Worm (Caenorhabditis elegans): ENCODE results near the gene K08E7.6.

K08E7.6 gene

DNA sequence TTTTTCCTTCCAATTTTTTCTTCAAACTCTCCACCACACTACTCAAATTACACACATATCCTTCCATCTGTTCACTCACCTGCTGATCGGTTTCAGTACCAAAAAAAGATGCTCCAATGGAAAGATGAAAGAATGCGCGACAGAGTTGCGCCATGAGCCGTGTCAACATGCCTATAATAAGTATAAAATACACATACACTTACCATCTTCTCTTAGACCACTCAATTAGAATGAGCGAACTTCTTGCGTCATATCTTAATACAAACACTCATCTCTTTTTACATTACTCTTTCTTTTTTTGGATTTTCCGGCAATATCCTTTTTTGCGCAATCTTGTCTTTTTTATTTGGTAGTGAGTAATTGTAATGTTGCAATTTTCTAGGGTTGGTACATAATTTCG, 43.3 kb downstream of the K08E7.6 start:
- TF ChIP-seq aly-2 (tag; optimal IDR thresholded peaks at IDR 0.05) (no peak), nhr-237 (tag; optimal IDR thresholded peaks at IDR 0.05) (no peak), mab-5 (tag; optimal IDR thresholded peaks at IDR 0.05) (no peak)

ce11 chrIV:12536358-12536757, 44.6 kb downstream of the K08E7.6 start:
- TF ChIP-seq ztf-4 (tag; optimal IDR thresholded peaks at IDR 0.05) (no peak), nhr-25 (tag; optimal IDR thresholded peaks at IDR 0.05) (no peak), nhr-10 (tag; optimal IDR thresholded peaks at IDR 0.05) (no peak), mdl-1 (tag; optimal IDR thresholded peaks at IDR 0.05) (no peak), egl-27 (tag; optimal IDR thresholded peaks at IDR 0.05) (no peak), crh-2 (tag; optimal IDR thresholded peaks at IDR 0.05) (no peak), nhr-237 (tag; optimal IDR thresholded peaks at IDR 0.05) (no peak), sma-9 (GFP tag; optimal IDR thresholded peaks at IDR 0.05) (no peak), sma-9 (tag; optimal IDR thresholded peaks at IDR 0.05) (no peak), elt-3 (tag; optimal IDR thresholded peaks at IDR 0.05) (no peak), R02D3.7 (tag; optimal IDR thresholded peaks at IDR 0.05) (no peak), fos-1 (tag; optimal IDR thresholded peaks at IDR 0.05) (no peak), mbf-1 (tag; optimal IDR thresholded peaks at IDR 0.05) (no peak), alr-1 (tag; optimal IDR thresholded peaks at IDR 0.05) (no peak), mab-5 (tag; optimal IDR thresholded peaks at IDR 0.05) (no peak), nhr-6 (tag; optimal IDR thresholded peaks at IDR 0.05) (no peak), sma-3 (GFP tag; optimal IDR thresholded peaks at IDR 0.05) (no peak)

ce11 chrIV:12531464-12531863, 49.5 kb downstream of the K08E7.6 start:
- TF ChIP-seq ztf-11 (tag; optimal IDR thresholded peaks at IDR 0.05) (no peak), elt-1 (tag; optimal IDR thresholded peaks at IDR 0.05) (peak; percentile 71), nhr-25 (tag; optimal IDR thresholded peaks at IDR 0.05) (peak; percentile 3), ceh-16 (tag; optimal IDR thresholded peaks at IDR 0.05) (peak; percentile 89)

ce11 chrIV:12531047-12531446, 49.9 kb downstream of the K08E7.6 start, which contains the start of gene F53B2.5:
Gene F53B2.5, minus strand, starts transcription at chrIV:12531147.
- TF ChIP-seq ama-1 (optimal IDR thresholded peaks at IDR 0.05) = no peak
- no peak for TF ChIP-seq sem-4 (tag; optimal IDR thresholded peaks at IDR 0.05)
- no peak for TF ChIP-seq egl-27 (tag; optimal IDR thresholded peaks at IDR 0.05)
- TF ChIP-seq elt-3 (tag; optimal IDR thresholded peaks at IDR 0.05) = no peak
- TF ChIP-seq nhr-237 (tag; optimal IDR thresholded peaks at IDR 0.05) = no peak
- TF ChIP-seq F13H6.1 (tag; optimal IDR thresholded peaks at IDR 0.05) = no peak
- TF ChIP-seq unc-62 (GFP tag; optimal IDR thresholded peaks at IDR 0.05) = no peak
- no peak for TF ChIP-seq unc-55 (GFP tag; optimal IDR thresholded peaks at IDR 0.05)
- no peak for TF ChIP-seq ztf-4 (tag; optimal IDR thresholded peaks at IDR 0.05)
- no peak for TF ChIP-seq dmd-4 (tag; optimal IDR thresholded peaks at IDR 0.05)
- TF ChIP-seq ceh-82 (tag; optimal IDR thresholded peaks at IDR 0.05) = no peak
- no peak for TF ChIP-seq nhr-12 (tag; optimal IDR thresholded peaks at IDR 0.05)
- TF ChIP-seq nhr-77 (tag; optimal IDR thresholded peaks at IDR 0.05) = no peak
- no peak for TF ChIP-seq mab-5 (tag; optimal IDR thresholded peaks at IDR 0.05)
- TF ChIP-seq sma-3 (GFP tag; optimal IDR thresholded peaks at IDR 0.05) = no peak
- TF ChIP-seq fos-1 (tag; optimal IDR thresholded peaks at IDR 0.05) = no peak
- TF ChIP-seq alr-1 (tag; optimal IDR thresholded peaks at IDR 0.05) = no peak
- no peak for TF ChIP-seq aly-2 (tag; optimal IDR thresholded peaks at IDR 0.05)
- TF ChIP-seq R02D3.7 (tag; optimal IDR thresholded peaks at IDR 0.05) = no peak

Data from whole organism, L2 larva.